Worm (Caenorhabditis elegans): ENCODE results near the gene pho-13.

DNA sequence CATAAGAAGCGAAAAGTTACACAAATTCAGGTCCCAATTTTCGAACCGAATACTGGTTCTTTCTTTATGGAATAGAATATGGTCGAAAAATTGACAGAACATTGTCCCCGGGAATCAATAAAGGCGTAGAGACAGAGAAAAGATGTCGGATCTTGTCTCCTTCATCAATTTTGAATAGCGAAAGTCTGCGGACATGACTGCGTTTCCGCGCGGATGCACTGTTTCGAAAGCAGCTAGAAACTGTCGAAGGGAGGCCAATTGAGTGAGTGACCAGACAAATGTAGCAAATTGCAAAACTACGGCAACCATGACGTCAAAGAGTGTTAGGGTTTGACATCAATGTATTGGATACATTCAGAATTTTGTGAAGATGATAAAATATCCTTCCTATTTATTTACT, 49.7 kb upstream of the pho-13 start:
- TF ChIP-seq ama-1 (optimal IDR thresholded peaks at IDR 0.05): no peak
- TF ChIP-seq skn-1 (tag; optimal IDR thresholded peaks at IDR 0.05): no peak
- TF ChIP-seq nhr-76 (tag; optimal IDR thresholded peaks at IDR 0.05): no peak
- TF ChIP-seq nhr-12 (tag; optimal IDR thresholded peaks at IDR 0.05): no peak
- TF ChIP-seq fos-1 (tag; optimal IDR thresholded peaks at IDR 0.05): no peak
- no peak for TF ChIP-seq pha-4 (tag; optimal IDR thresholded peaks at IDR 0.05)
- no peak for TF ChIP-seq unc-62 (GFP tag; optimal IDR thresholded peaks at IDR 0.05)
